Worm (Caenorhabditis elegans) whole organism, L2 larva: ENCODE measurements around the gene erd-2.1.

Source experiments
- ZK546.5 ChIP-seq: sonication (generic microtip); optimal IDR thresholded peaks from 2 replicates; lab custom pipeline; 2017; ENCODE audit warnings: missing biosample characterization, missing genetic modification characterization
- ama-1 ChIP-seq: fragments of 150-350 bp; optimal IDR thresholded peaks from 2 replicates; lab custom pipeline; 2018; ENCODE audit warnings: inconsistent platforms
- ceh-82 ChIP-seq: fragments of 150-350 bp; optimal IDR thresholded peaks from 2 replicates; lab custom pipeline; 2014; ENCODE audit warnings: missing biosample characterization, missing genetic modification characterization
- crh-2 ChIP-seq: sonication (generic microtip); optimal IDR thresholded peaks from 2 replicates; lab custom pipeline; 2017; ENCODE audit warnings: missing biosample characterization, missing genetic modification characterization
- elt-1 ChIP-seq: fragments of 150-350 bp; optimal IDR thresholded peaks from 2 replicates; lab custom pipeline; 2014; ENCODE audit warnings: missing biosample characterization, missing genetic modification characterization
- lin-39 ChIP-seq: fragments of 150-350 bp; optimal IDR thresholded peaks from 2 replicates; lab custom pipeline; 2014; ENCODE audit warnings: missing biosample characterization, missing genetic modification reagents, missing genetic modification characterization
- mab-5 ChIP-seq: fragments of 150-350 bp; optimal IDR thresholded peaks from 2 replicates; lab custom pipeline; 2014; ENCODE audit warnings: missing biosample characterization, missing genetic modification characterization
- mdl-1 ChIP-seq, 2 experiments: fragments of 150-350 bp in 1 of 2; sonication (generic microtip) in 1 of 2; optimal IDR thresholded peaks; 2 replicates each; lab custom pipeline; 2017; ENCODE audit warnings: missing biosample characterization in 2 of 2, missing genetic modification characterization in 2 of 2
- nhr-10 ChIP-seq: sonication (generic microtip); optimal IDR thresholded peaks from 2 replicates; lab custom pipeline; 2017; ENCODE audit warnings: missing biosample characterization, missing genetic modification characterization
- nhr-129 ChIP-seq: fragments of 150-350 bp; optimal IDR thresholded peaks from 2 replicates; lab custom pipeline; 2014; ENCODE audit warnings: missing biosample characterization, missing genetic modification characterization
- nhr-23 ChIP-seq: fragments of 150-350 bp; optimal IDR thresholded peaks from 2 replicates; lab custom pipeline; 2014; ENCODE audit warnings: missing biosample characterization, missing genetic modification reagents, missing genetic modification characterization
- nhr-25 ChIP-seq: fragments of 150-350 bp; sonication (generic microtip); optimal IDR thresholded peaks from 3 replicates; lab custom pipeline; 2014; ENCODE audit warnings: missing biosample characterization, missing genetic modification characterization
- nhr-6 ChIP-seq: fragments of 150-350 bp; optimal IDR thresholded peaks from 2 replicates; lab custom pipeline; 2014; ENCODE audit warnings: missing biosample characterization, missing genetic modification characterization
- skn-1 ChIP-seq: sonication (generic microtip); optimal IDR thresholded peaks from 2 replicates; lab custom pipeline; 2017; ENCODE audit warnings: missing biosample characterization, missing genetic modification characterization
- sma-3 ChIP-seq: sonication (generic microtip); optimal IDR thresholded peaks from 2 replicates; lab custom pipeline; 2016; ENCODE audit warnings: missing genetic modification reagents, missing genetic modification characterization, missing compliant biosample characterization
- sma-9 ChIP-seq, 2 experiments: fragments of 150-350 bp in 1 of 2; sonication (generic microtip) in 1 of 2; optimal IDR thresholded peaks; 2 replicates each; lab custom pipeline; 2014 to 2016; ENCODE audit warnings: missing genetic modification characterization in 2 of 2, mild to moderate bottlenecking in 1 of 2, missing biosample characterization in 1 of 2, missing compliant biosample characterization in 1 of 2, missing genetic modification reagents in 1 of 2, moderate library complexity in 1 of 2
- snpc-4 ChIP-seq: fragments of 150-350 bp; optimal IDR thresholded peaks from 2 replicates; lab custom pipeline; 2014; ENCODE audit warnings: missing biosample characterization, missing genetic modification characterization
- ztf-4 ChIP-seq: fragments of 150-350 bp; optimal IDR thresholded peaks from 2 replicates; lab custom pipeline; 2014; ENCODE audit warnings: missing biosample characterization, missing genetic modification characterization

erd-2.1 gene

DNA sequence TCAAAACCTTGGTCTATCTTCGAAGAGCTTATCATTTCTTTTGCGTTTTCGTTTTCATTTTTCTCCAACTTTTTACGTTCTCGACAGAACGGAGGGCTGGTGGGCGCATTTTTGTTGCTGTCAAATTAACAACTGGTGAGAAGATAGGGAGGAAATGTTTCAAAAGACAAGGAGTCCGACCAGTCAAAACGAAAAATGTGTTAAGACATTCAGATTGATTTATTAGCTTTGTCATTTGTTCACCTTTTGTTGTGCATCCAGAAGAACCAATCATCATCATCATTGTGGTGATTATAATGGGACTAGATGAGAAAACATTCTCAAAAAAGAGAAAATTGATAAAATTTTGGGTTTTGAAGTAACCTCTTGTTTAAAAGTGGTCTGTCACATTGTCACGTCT is 28.5 kb downstream of the erd-2.1 start:
- TF ChIP-seq nhr-129 (peak; percentile 1), sma-9 (GFP tag; optimal IDR thresholded peaks at IDR 0.05; lab: Kevin White, UChicago) (peak; percentile 39), sma-9 (tag; optimal IDR thresholded peaks at IDR 0.05; lab: Kevin White, UChicago) (no peak), skn-1 (no peak), mab-5 (peak; percentile 75), ZK546.5 (no peak)

DNA sequence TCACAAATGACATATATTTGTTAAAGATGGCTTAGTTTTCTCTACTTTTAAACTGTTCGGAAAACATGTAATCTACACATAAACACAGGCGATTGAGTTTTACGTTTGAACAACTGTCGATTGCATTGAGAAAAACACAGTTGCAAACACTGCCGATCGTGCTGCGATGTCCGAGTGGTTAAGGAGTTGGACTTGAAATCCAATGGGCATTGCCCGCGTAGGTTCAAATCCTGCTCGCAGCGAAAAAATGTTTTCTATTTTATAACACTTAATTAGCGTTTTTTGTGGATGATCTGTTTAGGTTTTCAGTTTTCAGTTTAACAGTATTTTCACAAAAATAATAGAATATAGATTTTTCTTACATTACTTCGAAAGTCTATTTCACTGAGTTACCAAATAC is 34.3 kb downstream of the erd-2.1 start:
- TF ChIP-seq nhr-6 (tag; lab: Kevin White, UChicago): no peak
- no peak for TF ChIP-seq nhr-23 (tag; lab: Kevin White, UChicago)
- no peak for TF ChIP-seq snpc-4
- TF ChIP-seq sma-3 (GFP tag; lab: Kevin White, UChicago): no peak
- TF ChIP-seq crh-2 (tag; lab: Kevin White, UChicago): no peak
- no peak for TF ChIP-seq nhr-25
- TF ChIP-seq nhr-129: peak; percentile 27
- TF ChIP-seq mdl-1 (tag; optimal IDR thresholded peaks at IDR 0.05; lab: Kevin White, UChicago): no peak
- TF ChIP-seq sma-9 (GFP tag; optimal IDR thresholded peaks at IDR 0.05; lab: Kevin White, UChicago): peak; percentile 35
- no peak for TF ChIP-seq sma-9 (tag; optimal IDR thresholded peaks at IDR 0.05; lab: Kevin White, UChicago)

DNA sequence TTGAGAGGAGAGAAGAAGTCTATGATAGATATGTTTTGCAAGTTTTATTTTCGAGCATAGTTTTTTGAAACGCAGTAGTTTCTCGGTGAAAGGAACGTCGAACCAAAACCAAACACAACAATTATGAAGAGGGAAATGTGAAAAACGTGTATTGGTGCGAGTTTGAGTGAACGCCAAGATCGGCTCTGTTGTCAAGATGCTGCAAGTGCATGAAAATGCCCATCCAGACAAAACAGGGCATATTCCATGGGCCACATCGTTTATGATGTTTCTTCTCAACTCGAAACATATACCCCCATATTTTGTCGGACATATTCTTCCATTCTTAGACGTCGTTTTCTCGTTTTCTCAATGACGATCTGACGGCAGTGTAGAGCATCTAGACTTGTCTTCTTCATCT is 35.6 kb downstream of the erd-2.1 start:
- TF ChIP-seq sma-3 (GFP tag; lab: Kevin White, UChicago): no peak
- no peak for TF ChIP-seq lin-39 (tag; lab: Kevin White, UChicago)
- TF ChIP-seq ama-1 (lab: Kevin White, UChicago): no peak
- TF ChIP-seq nhr-23 (tag; lab: Kevin White, UChicago): no peak
- TF ChIP-seq ceh-82 (tag; lab: Kevin White, UChicago): no peak
- TF ChIP-seq elt-1: no peak
- no peak for TF ChIP-seq nhr-10 (tag; lab: Kevin White, UChicago)

DNA sequence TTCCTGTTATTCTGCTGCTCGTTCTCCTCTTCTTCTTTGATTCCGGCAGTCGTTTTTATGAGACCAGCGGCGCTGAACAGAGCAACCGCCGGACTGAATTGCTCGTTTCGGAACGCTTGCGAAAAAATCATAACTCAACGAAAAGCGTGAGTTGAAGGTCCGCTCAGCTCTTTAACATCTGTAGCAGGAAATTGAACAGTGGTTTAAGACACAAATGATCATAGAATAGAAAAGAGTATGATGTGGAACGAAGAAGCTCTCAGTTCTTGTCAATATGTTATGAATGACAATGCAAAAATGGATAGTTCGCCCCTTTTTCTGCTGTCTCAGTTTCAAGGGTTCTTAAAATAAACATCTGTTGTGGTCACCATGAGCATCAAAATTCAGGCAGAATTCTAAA is 45.0 kb downstream of the erd-2.1 start:
- no peak for TF ChIP-seq ama-1 (lab: Kevin White, UChicago)
- TF ChIP-seq ztf-4: no peak
- no peak for TF ChIP-seq sma-3 (GFP tag; lab: Kevin White, UChicago)
- TF ChIP-seq lin-39 (tag; lab: Kevin White, UChicago): no peak
- no peak for TF ChIP-seq crh-2 (tag; lab: Kevin White, UChicago)
